Fruit fly (Drosophila melanogaster) whole organism, embryonic: ENCODE data around the gene CG33489.

Experiments used
- CG1024 ChIP-seq: fragments of 200-800 bp; sonication (Bioruptor generic); IDR thresholded peaks from 2 replicates; pipeline ENCODE4 v1.3.6; 2022; ENCODE audit warnings: missing biosample characterization, missing genetic modification characterization
- CG10959 ChIP-seq: fragments of 200-800 bp; sonication (Bioruptor generic); IDR thresholded peaks from 2 replicates; pipeline ENCODE4 v1.3.6; 2022; ENCODE audit warnings: missing biosample characterization, missing genetic modification characterization
- CG11247 ChIP-seq: fragments of 200-800 bp; sonication (Bioruptor generic); IDR thresholded peaks from 2 replicates; pipeline ENCODE4 v1.3.6; 2022; ENCODE audit warnings: missing biosample characterization, missing genetic modification characterization
- CG11695 ChIP-seq: fragments of 200-800 bp; sonication (Bioruptor generic); IDR thresholded peaks from 3 replicates; pipeline ENCODE4 v1.3.6; 2022; ENCODE audit warnings: missing biosample characterization, missing genetic modification characterization
- CG12769 ChIP-seq: fragments of 200-800 bp; sonication (Bioruptor generic); optimal IDR thresholded peaks from 2 replicates; lab custom pipeline; 2019; ENCODE audit warnings: missing biosample characterization, mild to moderate bottlenecking, missing genetic modification characterization, moderate library complexity
- CG13624 ChIP-seq: fragments of 200-800 bp; sonication (Bioruptor generic); optimal IDR thresholded peaks from 2 replicates; lab custom pipeline; 2016; ENCODE audit warnings: missing biosample characterization, missing genetic modification characterization
- CG15073 ChIP-seq: fragments of 200-800 bp; sonication (Bioruptor generic); optimal IDR thresholded peaks from 2 replicates; lab custom pipeline; 2016; ENCODE audit warnings: missing biosample characterization, missing genetic modification characterization
- CG15696 ChIP-seq: fragments of 200-800 bp; sonication (Bioruptor generic); optimal IDR thresholded peaks from 2 replicates; lab custom pipeline; 2019; ENCODE audit warnings: missing biosample characterization, mild to moderate bottlenecking, missing genetic modification characterization, moderate library complexity
- CG1792 ChIP-seq: fragments of 200-800 bp; sonication (Bioruptor generic); optimal IDR thresholded peaks from 2 replicates; lab custom pipeline; 2016; ENCODE audit warnings: missing biosample characterization, missing genetic modification characterization
- CG3065 ChIP-seq: fragments of 200-800 bp; sonication (Bioruptor generic); optimal IDR thresholded peaks from 2 replicates; lab custom pipeline; 2016; ENCODE audit warnings: missing biosample characterization, missing genetic modification characterization
- CG4820 ChIP-seq: fragments of 200-800 bp; sonication (Bioruptor generic); optimal IDR thresholded peaks from 3 replicates; lab custom pipeline; 2016; ENCODE audit warnings: missing biosample characterization, missing genetic modification characterization
- CG5245 ChIP-seq: fragments of 200-800 bp; sonication (Bioruptor generic); optimal IDR thresholded peaks from 3 replicates; lab custom pipeline; 2016; ENCODE audit warnings: missing biosample characterization, missing genetic modification characterization
- CG6272 ChIP-seq: fragments of 200-800 bp; sonication (Bioruptor generic); IDR thresholded peaks from 2 replicates; pipeline ENCODE4 v1.3.6; 2022; ENCODE audit warnings: missing biosample characterization, missing genetic modification characterization
- CG7271 ChIP-seq: fragments of 200-800 bp; sonication (Bioruptor generic); optimal IDR thresholded peaks from 2 replicates; lab custom pipeline; 2018; ENCODE audit warnings: missing biosample characterization, mild to moderate bottlenecking, missing genetic modification characterization, moderate library complexity
- CG7556 ChIP-seq: fragments of 200-800 bp; sonication (Bioruptor generic); optimal IDR thresholded peaks from 2 replicates; lab custom pipeline; 2017; ENCODE audit warnings: missing biosample characterization, mild to moderate bottlenecking, missing genetic modification characterization
- CG8765 ChIP-seq: fragments of 200-800 bp; sonication (Bioruptor generic); IDR thresholded peaks from 2 replicates; pipeline ENCODE4 v1.3.6; 2022; ENCODE audit warnings: missing biosample characterization, missing genetic modification characterization
- CG8924 ChIP-seq: fragments of 200-800 bp; optimal IDR thresholded peaks from 3 replicates; lab custom pipeline; 2019; ENCODE audit warnings: missing biosample characterization, mild to moderate bottlenecking, missing genetic modification characterization, moderate library complexity
- Camta ChIP-seq: fragments of 200-800 bp; sonication (Bioruptor generic); optimal IDR thresholded peaks from 2 replicates; lab custom pipeline; 2016; ENCODE audit warnings: missing biosample characterization, missing genetic modification characterization
- Chrac-16 ChIP-seq: fragments of 200-800 bp; sonication (Bioruptor generic); optimal IDR thresholded peaks from 3 replicates; lab custom pipeline; 2016; ENCODE audit warnings: missing biosample characterization, missing genetic modification characterization
- Dad ChIP-seq: fragments of 200-800 bp; sonication (Bioruptor generic); optimal IDR thresholded peaks from 3 replicates; lab custom pipeline; 2016; ENCODE audit warnings: missing biosample characterization, missing genetic modification characterization
- Dref ChIP-seq: fragments of 200-800 bp; sonication (Bioruptor generic); IDR thresholded peaks from 2 replicates; pipeline ENCODE4 v1.3.6; 2022; ENCODE audit warnings: missing biosample characterization, missing genetic modification characterization
- Drgx ChIP-seq: fragments of 200-800 bp; sonication (Bioruptor generic); IDR thresholded peaks from 2 replicates; pipeline ENCODE4 v1.3.6; 2022; ENCODE audit warnings: missing biosample characterization, missing genetic modification characterization
- Ets97D ChIP-seq: fragments of 200-800 bp; sonication (Bioruptor generic); optimal IDR thresholded peaks from 3 replicates; lab custom pipeline; 2016; ENCODE audit warnings: missing biosample characterization, missing genetic modification characterization
- HLH3B ChIP-seq: fragments of 200-800 bp; sonication (Bioruptor generic); IDR thresholded peaks from 2 replicates; pipeline ENCODE4 v1.3.6; 2022; ENCODE audit warnings: missing biosample characterization, missing genetic modification characterization
- Hr51 ChIP-seq, 2 experiments: fragments of 200-800 bp; sonication (Bioruptor generic); optimal IDR thresholded peaks; 2 replicates in 1 of 2; 3 replicates in 1 of 2; lab custom pipeline; 2016 to 2018; ENCODE audit warnings: missing biosample characterization in 2 of 2, missing genetic modification characterization in 2 of 2, mild to moderate bottlenecking in 1 of 2, moderate library complexity in 1 of 2
- Lim3 ChIP-seq: fragments of 200-800 bp; sonication (Bioruptor generic); IDR thresholded peaks from 2 replicates; pipeline ENCODE4 v1.3.6; 2022; ENCODE audit warnings: missing biosample characterization, missing genetic modification characterization
- Mad ChIP-seq: fragments of 200-800 bp; sonication (Bioruptor generic); optimal IDR thresholded peaks from 2 replicates; lab custom pipeline; 2016; ENCODE audit warnings: missing biosample characterization, missing genetic modification characterization
- PHDP ChIP-seq: fragments of 200-800 bp; sonication (Bioruptor generic); optimal IDR thresholded peaks from 3 replicates; lab custom pipeline; 2018; ENCODE audit warnings: missing biosample characterization, mild to moderate bottlenecking, missing genetic modification characterization, moderate library complexity
- Sin3A ChIP-seq: fragments of >200 bp; optimal IDR thresholded peaks from 2 replicates; lab custom pipeline; 2018
- Vsx1 ChIP-seq: fragments of 200-800 bp; sonication (Bioruptor generic); optimal IDR thresholded peaks from 2 replicates; lab custom pipeline; 2017; ENCODE audit warnings: missing biosample characterization, mild to moderate bottlenecking, missing genetic modification characterization, missing genetic modification reagents
- abd-A ChIP-seq: fragments of 200-800 bp; sonication (Bioruptor generic); optimal IDR thresholded peaks from 3 replicates; lab custom pipeline; 2019; ENCODE audit warnings: missing biosample characterization, mild to moderate bottlenecking, missing genetic modification characterization, moderate library complexity
- ase ChIP-seq: fragments of 200-800 bp; sonication (Bioruptor generic); IDR thresholded peaks from 3 replicates; pipeline ENCODE4 v1.3.6; 2022; ENCODE audit warnings: missing biosample characterization, missing genetic modification characterization
- dimm ChIP-seq: fragments of 200-800 bp; sonication (Bioruptor generic); IDR thresholded peaks from 2 replicates; pipeline ENCODE4 v1.3.6; 2022; ENCODE audit warnings: missing biosample characterization, missing genetic modification characterization
- dmrt11E ChIP-seq: fragments of 200-800 bp; sonication (Bioruptor generic); optimal IDR thresholded peaks from 3 replicates; lab custom pipeline; 2018; ENCODE audit warnings: missing biosample characterization, mild to moderate bottlenecking, missing genetic modification characterization, moderate library complexity
- gcm ChIP-seq: fragments of 200-800 bp; sonication (Bioruptor generic); optimal IDR thresholded peaks from 2 replicates; lab custom pipeline; 2019; ENCODE audit warnings: missing biosample characterization, mild to moderate bottlenecking, missing genetic modification characterization, moderate library complexity
- gsb ChIP-seq: fragments of 200-800 bp; sonication (Bioruptor generic); IDR thresholded peaks from 2 replicates; pipeline ENCODE4 v1.3.6; 2022; ENCODE audit warnings: missing biosample characterization, missing genetic modification characterization
- mld ChIP-seq: fragments of 200-800 bp; sonication (Bioruptor generic); IDR thresholded peaks from 3 replicates; pipeline ENCODE4 v1.3.6; 2022; ENCODE audit warnings: missing biosample characterization, missing genetic modification characterization; ENCODE audit not compliant: partially characterized antibody
- org-1 ChIP-seq: fragments of 200-800 bp; sonication (Bioruptor generic); optimal IDR thresholded peaks from 2 replicates; lab custom pipeline; 2017; ENCODE audit warnings: missing biosample characterization, missing genetic modification characterization
- pnt ChIP-seq: fragments of 200-800 bp; sonication (Bioruptor generic); optimal IDR thresholded peaks from 3 replicates; lab custom pipeline; 2016; ENCODE audit warnings: missing biosample characterization, missing genetic modification characterization
- pum ChIP-seq: fragments of 200-800 bp; sonication (Bioruptor generic); optimal IDR thresholded peaks from 2 replicates; lab custom pipeline; 2016; ENCODE audit warnings: missing biosample characterization, missing genetic modification characterization
- ranshi ChIP-seq: fragments of 200-800 bp; sonication (Bioruptor generic); IDR thresholded peaks from 2 replicates; pipeline ENCODE4 v1.3.6; 2022; ENCODE audit warnings: missing biosample characterization, missing genetic modification characterization
- stwl ChIP-seq: fragments of 200-800 bp; sonication (Bioruptor generic); optimal IDR thresholded peaks from 3 replicates; lab custom pipeline; 2018; ENCODE audit warnings: missing biosample characterization, mild to moderate bottlenecking, missing genetic modification characterization, moderate library complexity

CG33489 gene

DNA sequence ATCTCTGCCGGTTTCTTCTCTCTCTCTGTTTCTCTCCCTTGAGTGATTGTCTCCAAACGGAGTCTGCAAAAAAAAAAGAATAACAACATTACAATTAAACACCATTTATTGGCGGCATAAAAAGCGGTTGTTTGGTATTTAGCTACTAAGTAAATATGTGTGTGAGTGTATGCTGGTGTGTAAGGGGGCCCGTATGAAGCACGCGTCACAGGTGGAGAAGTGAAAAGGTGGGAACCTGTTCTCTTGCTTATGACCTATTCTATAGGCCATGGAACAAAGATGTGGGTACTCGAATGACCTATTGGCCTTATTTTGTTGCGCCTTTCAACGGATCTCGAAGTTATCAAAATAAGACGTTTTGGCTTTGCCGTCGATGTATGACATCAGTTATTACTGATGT is 11.8 kb upstream of the CG33489 start (continued):
- TF ChIP-seq CG3065 (GFP tag; lab: Kevin White, UChicago), result no peak
- no peak for TF ChIP-seq Ets97D (GFP tag; lab: Kevin White, UChicago)
- no peak for TF ChIP-seq CG8924 (tag; lab: Kevin White, UChicago)
- TF ChIP-seq CG15073 (GFP tag; lab: Kevin White, UChicago), result no peak
- no peak for TF ChIP-seq pum (GFP tag; lab: Kevin White, UChicago)
- no peak for TF ChIP-seq ase (GFP tag; lab: Robert Waterston, UW)
- no peak for TF ChIP-seq Vsx1 (GFP tag; lab: Kevin White, UChicago)
- no peak for TF ChIP-seq mld (GFP tag; lab: Robert Waterston, UW)
- TF ChIP-seq HLH3B (GFP tag; lab: Robert Waterston, UW), result no peak
- no peak for TF ChIP-seq CG6272 (GFP tag; lab: Robert Waterston, UW)
- TF ChIP-seq CG13624 (GFP tag; lab: Kevin White, UChicago), result no peak
- TF ChIP-seq Dref (GFP tag; lab: Robert Waterston, UW), result no peak
- no peak for TF ChIP-seq gsb (GFP tag; lab: Robert Waterston, UW)
- TF ChIP-seq CG5245 (GFP tag; lab: Kevin White, UChicago), result no peak
- peak; percentile 15 for TF ChIP-seq Camta (GFP tag; lab: Kevin White, UChicago)
- TF ChIP-seq Mad (GFP tag; lab: Kevin White, UChicago), result no peak
- TF ChIP-seq CG1792 (GFP tag; lab: Kevin White, UChicago), result no peak
- no peak for TF ChIP-seq Hr51 (GFP tag; optimal IDR thresholded peaks at IDR 0.05; lab: Kevin White, UChicago)
- TF ChIP-seq abd-A (tag; lab: Kevin White, UChicago), result no peak
- TF ChIP-seq dmrt11E, result no peak
- TF ChIP-seq PHDP (tag; lab: Kevin White, UChicago), result peak; percentile 14
- TF ChIP-seq stwl (tag; lab: Kevin White, UChicago), result no peak
- no peak for TF ChIP-seq org-1
- no peak for TF ChIP-seq CG4820 (GFP tag; lab: Kevin White, UChicago)
- TF ChIP-seq Sin3A (lab: Kevin White, UChicago), result no peak
- TF ChIP-seq CG12769, result no peak
- TF ChIP-seq CG7271 (tag; lab: Kevin White, UChicago), result no peak
- no peak for TF ChIP-seq Dad (GFP tag; lab: Kevin White, UChicago)
- TF ChIP-seq Lim3 (GFP tag; lab: Robert Waterston, UW), result no peak
- no peak for TF ChIP-seq CG8765 (GFP tag; lab: Robert Waterston, UW)
- TF ChIP-seq CG1024 (GFP tag; lab: Robert Waterston, UW), result no peak
- TF ChIP-seq pnt (GFP tag; lab: Kevin White, UChicago), result no peak
- no peak for TF ChIP-seq CG11247
- no peak for TF ChIP-seq CG10959 (GFP tag; lab: Robert Waterston, UW)
- no peak for TF ChIP-seq dimm (GFP tag; lab: Robert Waterston, UW)
- TF ChIP-seq gcm (GFP tag; lab: Kevin White, UChicago), result peak; percentile 60
- no peak for TF ChIP-seq CG7556 (GFP tag; lab: Kevin White, UChicago)
- TF ChIP-seq ranshi, result no peak
- TF ChIP-seq CG15696 (tag; lab: Kevin White, UChicago), result no peak
- no peak for TF ChIP-seq CG11695 (GFP tag; lab: Robert Waterston, UW)
- TF ChIP-seq Drgx, result no peak
- TF ChIP-seq Chrac-16 (GFP tag; lab: Kevin White, UChicago), result no peak
